Worm (Caenorhabditis elegans): ENCODE results near the gene F10E9.3.

DNA sequence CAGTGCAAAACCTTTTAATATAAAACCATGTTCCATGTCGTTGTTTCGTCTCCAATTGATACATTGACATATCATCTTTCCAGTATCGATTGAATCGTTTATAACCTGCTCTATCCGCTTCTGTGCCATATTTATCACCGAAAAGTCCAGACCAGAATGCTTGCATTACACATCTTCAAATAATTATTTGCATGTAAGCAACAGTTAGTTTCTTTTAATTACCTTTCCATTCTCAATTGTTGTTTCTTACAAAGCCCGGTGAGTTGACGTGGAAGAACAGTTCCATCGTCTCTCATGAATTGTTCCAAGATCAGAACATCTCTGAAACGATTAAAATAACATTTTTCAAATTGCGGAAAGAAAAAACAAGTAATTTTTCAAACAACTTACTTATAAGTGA is 20.4 kb downstream of the F10E9.3 start, which contains the start of gene iglr-2:
- TF ChIP-seq ama-1 (optimal IDR thresholded peaks at IDR 0.05): no peak
- TF ChIP-seq flt-1 (GFP tag; IDR thresholded peaks at IDR 0.05): no peak
- no peak for TF ChIP-seq hmbx-1 (tag; optimal IDR thresholded peaks at IDR 0.05)
- no peak for TF ChIP-seq tbx-37 (GFP tag; conservative IDR thresholded peaks at IDR 0.05)
- TF ChIP-seq B0310.2 (tag; optimal IDR thresholded peaks at IDR 0.05): no peak
- TF ChIP-seq ceh-13 (GFP tag; optimal IDR thresholded peaks at IDR 0.05): no peak
- no peak for TF ChIP-seq tra-4 (tag; optimal IDR thresholded peaks at IDR 0.05)
- no peak for TF ChIP-seq hmg-4 (GFP tag; optimal IDR thresholded peaks at IDR 0.05)
- TF ChIP-seq sea-1 (GFP tag; conservative IDR thresholded peaks at IDR 0.05): no peak
